Worm (Caenorhabditis elegans): ENCODE results near the gene eftu-2.
A peak's percentile ranks its signal among the peaks of the same experiment; 100 is the strongest.

eftu-2 gene

DNA sequence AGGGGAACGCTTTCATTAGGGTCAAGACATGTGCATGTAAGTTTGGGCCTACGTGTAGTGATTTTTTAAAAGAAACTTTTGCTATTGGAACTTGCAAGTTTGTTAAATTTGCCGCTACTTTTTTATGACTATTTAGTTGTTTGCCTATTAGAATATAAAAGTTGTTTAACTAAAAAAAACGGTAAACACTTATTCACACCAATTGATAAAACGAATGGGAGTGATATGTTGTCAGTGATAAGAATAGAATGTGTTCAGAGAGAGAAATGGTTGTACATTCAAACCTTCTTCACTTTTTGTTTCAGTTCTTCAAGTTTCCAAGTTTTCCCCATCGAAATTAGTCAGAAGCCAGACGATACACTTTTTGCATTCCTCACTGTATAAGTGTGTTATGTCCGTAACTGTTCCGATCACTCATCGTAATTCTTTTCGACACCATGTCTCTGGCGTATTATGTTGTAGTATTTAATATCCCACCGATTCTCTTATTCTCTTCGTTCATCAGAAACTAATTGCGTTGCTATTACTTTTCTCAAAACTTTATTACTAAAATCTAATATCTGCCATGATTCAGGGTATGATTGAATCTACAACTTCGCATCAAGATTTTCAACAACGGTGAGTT, 43.4 kb upstream of the eftu-2 start, which contains the start of gene dct-6 (continued):
- TF ChIP-seq nhr-76 (tag; optimal IDR thresholded peaks at IDR 0.05) (no peak), rbr-2 (tag; optimal IDR thresholded peaks at IDR 0.05) (no peak), zag-1 (tag; optimal IDR thresholded peaks at IDR 0.05) (no peak), aha-1 (tag) (no peak), pqm-1 (tag; optimal IDR thresholded peaks at IDR 0.05) (peak; percentile 79), tra-1 (GFP tag; IDR thresholded peaks at IDR 0.05) (no peak), nhr-28 (tag; optimal IDR thresholded peaks at IDR 0.05) (peak; percentile 61), fos-1 (tag; optimal IDR thresholded peaks at IDR 0.05) (no peak), pha-4 (GFP tag; IDR thresholded peaks at IDR 0.05) (no peak), pha-4 (tag; optimal IDR thresholded peaks at IDR 0.05) (no peak), ceh-32 (tag; optimal IDR thresholded peaks at IDR 0.05; ENCODE audit: poor library complexity) (no peak), zfp-3 (GFP tag; conservative IDR thresholded peaks at IDR 0.05) (no peak), daf-16 (GFP tag; optimal IDR thresholded peaks at IDR 0.05) (no peak), daf-16 (tag; optimal IDR thresholded peaks at IDR 0.05) (peak; percentile 96)

DNA sequence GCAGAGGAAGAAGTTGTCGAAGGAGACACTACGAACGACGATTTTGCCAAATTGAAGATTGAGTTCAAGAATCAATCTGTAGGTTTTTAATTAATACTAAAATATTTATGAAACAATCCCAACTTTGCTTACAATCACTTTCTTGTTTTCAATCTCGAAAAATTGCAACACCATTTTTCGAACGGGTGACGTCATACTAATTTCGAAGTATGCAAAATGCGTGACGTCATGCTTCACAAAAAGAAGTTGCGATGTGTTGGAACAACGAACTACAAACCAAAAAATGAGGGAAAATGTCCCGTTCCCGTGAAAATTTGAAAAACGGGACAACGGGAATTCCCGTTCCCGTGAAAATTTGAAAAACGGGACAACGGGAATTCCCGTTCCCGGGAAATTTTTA, 41.7 kb upstream of the eftu-2 start:
- TF ChIP-seq zip-11 (GFP tag; IDR thresholded peaks at IDR 0.05) (no peak), unc-39 (tag; optimal IDR thresholded peaks at IDR 0.05) (no peak), ceh-32 (tag; optimal IDR thresholded peaks at IDR 0.05; ENCODE audit: poor library complexity) (no peak), ztf-11 (tag; optimal IDR thresholded peaks at IDR 0.05) (no peak), ceh-82 (tag; optimal IDR thresholded peaks at IDR 0.05) (no peak), mxl-3 (GFP tag; optimal IDR thresholded peaks at IDR 0.05) (no peak), lir-3 (tag; optimal IDR thresholded peaks at IDR 0.05) (no peak), T26A8.4 (GFP tag; IDR thresholded peaks at IDR 0.05) (no peak), sdz-12 (GFP tag; optimal IDR thresholded peaks at IDR 0.05) (no peak), pqm-1 (tag; optimal IDR thresholded peaks at IDR 0.05) (no peak), daf-8 (GFP tag; IDR thresholded peaks at IDR 0.05) (no peak), attf-4 (tag; optimal IDR thresholded peaks at IDR 0.05) (no peak), fkh-10 (GFP tag; optimal IDR thresholded peaks at IDR 0.05) (no peak), lin-1 (GFP tag; IDR thresholded peaks at IDR 0.05) (no peak), unc-130 (GFP tag; optimal IDR thresholded peaks at IDR 0.05) (no peak), dmd-6 (GFP tag; IDR thresholded peaks at IDR 0.05) (no peak), ceh-20 (GFP tag; IDR thresholded peaks at IDR 0.05) (no peak)

DNA sequence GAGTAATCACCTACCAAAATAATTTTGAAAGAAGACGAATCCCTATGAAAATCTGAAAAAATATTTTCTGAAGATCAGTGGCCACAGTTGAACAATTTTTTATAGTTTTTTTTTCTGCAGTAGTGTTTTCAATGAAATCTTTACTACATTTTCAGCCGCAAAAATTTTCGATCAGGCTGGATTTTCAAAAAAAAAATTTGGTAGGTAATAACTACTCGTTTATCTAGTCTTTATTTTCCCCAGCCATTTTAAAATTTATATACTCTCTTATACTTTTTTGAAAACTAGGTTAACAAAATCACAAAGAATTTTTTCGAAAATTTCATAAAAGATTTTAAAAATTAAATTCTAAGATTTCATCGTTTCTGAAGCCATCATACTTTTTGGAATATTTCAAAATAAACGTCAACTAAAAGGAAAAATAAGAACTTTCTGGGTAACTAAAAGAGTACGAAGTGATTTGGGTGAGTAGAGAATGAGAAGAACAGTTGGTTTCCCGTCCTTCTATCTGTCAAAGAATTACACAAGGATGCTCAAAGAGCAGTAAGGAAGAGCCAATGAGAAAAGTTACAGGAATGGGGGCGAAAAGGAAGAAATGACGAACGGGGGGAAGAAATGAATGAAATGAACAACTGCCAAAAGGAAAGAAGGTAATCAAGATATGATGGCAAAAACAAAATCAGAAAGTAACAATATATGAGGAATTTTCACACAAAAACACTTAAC, 34.2 kb upstream of the eftu-2 start, which contains the start of gene mlp-1:
mlp-1 (minus strand) TSS at position 51 of the 726 bp plus-strand sequence.
- TF ChIP-seq madf-5 (GFP tag; IDR thresholded peaks at IDR 0.05) (no peak), mes-2 (tag; optimal IDR thresholded peaks at IDR 0.05; ENCODE audit: poor library complexity, severe bottlenecking) (no peak), ceh-82 (tag; optimal IDR thresholded peaks at IDR 0.05) (no peak), snpc-4 (tag; optimal IDR thresholded peaks at IDR 0.05) (no peak), egl-43 (GFP tag; IDR thresholded peaks at IDR 0.05) (no peak), aha-1 (tag) (no peak), lin-15B (tag; optimal IDR thresholded peaks at IDR 0.05) (no peak), sdz-12 (GFP tag; optimal IDR thresholded peaks at IDR 0.05) (no peak), nhr-41 (GFP tag; IDR thresholded peaks at IDR 0.05) (no peak), nhr-25 (tag; optimal IDR thresholded peaks at IDR 0.05; ENCODE audit: borderline replicate concordance, insufficient read depth) (no peak), T20F7.1 (GFP tag; optimal IDR thresholded peaks at IDR 0.05) (no peak), snpc-1.2 (GFP tag; IDR thresholded peaks at IDR 0.05) (no peak)

Data from whole organism, L4 larva.